Fruit fly (Drosophila melanogaster): ENCODE data around the gene CG14418.
A peak's percentile ranks its signal among the peaks of the same experiment; 100 is the strongest.

CG14418 gene

dm6 chrX:2919742-2920141, 36.3 kb upstream of the CG14418 start, which contains the start of gene CG3588 (continued):
- TF ChIP-seq lbe (GFP tag; optimal IDR thresholded peaks at IDR 0.05) (peak; percentile 7), tap (tag; optimal IDR thresholded peaks at IDR 0.05) (peak; percentile 32), onecut (GFP tag; IDR thresholded peaks at IDR 0.05) (peak; percentile 56; the same call in 1 of the 2 replicates), Sox100B (GFP tag; optimal IDR thresholded peaks at IDR 0.05) (peak; percentile 44), CG5245 (GFP tag; optimal IDR thresholded peaks at IDR 0.05) (peak; percentile 44), Fer1 (GFP tag; optimal IDR thresholded peaks at IDR 0.05) (peak; percentile 72), dpn (GFP tag; optimal IDR thresholded peaks at IDR 0.05) (peak; percentile 55 to 71), CG13624 (GFP tag; optimal IDR thresholded peaks at IDR 0.05) (peak; percentile 87), CG8290 (GFP tag; optimal IDR thresholded peaks at IDR 0.05) (no peak), CG8290 (tag; optimal IDR thresholded peaks at IDR 0.05) (peak in 1 of 2 experiments; percentile 66), gfzf (GFP tag; optimal IDR thresholded peaks at IDR 0.05) (no peak), Meics (GFP tag; optimal IDR thresholded peaks at IDR 0.05) (peak; percentile 81), slou (GFP tag; optimal IDR thresholded peaks at IDR 0.05) (peak; percentile 37), zen (tag; optimal IDR thresholded peaks at IDR 0.05) (no peak), CG12071 (GFP tag; optimal IDR thresholded peaks at IDR 0.05) (peak; percentile 54), ttk (GFP tag; IDR thresholded peaks at IDR 0.05) (peak; percentile 50), HLH4C (GFP tag; IDR thresholded peaks at IDR 0.05; ENCODE audit: partially characterized antibody) (no peak), CG16779 (GFP tag; IDR thresholded peaks at IDR 0.05) (peak; percentile 78), Ssrp (tag; optimal IDR thresholded peaks at IDR 0.05) (no peak), CG8478 (optimal IDR thresholded peaks at IDR 0.05) (no peak), row (GFP tag; IDR thresholded peaks at IDR 0.05) (peak; percentile 79), emc (GFP tag; optimal IDR thresholded peaks at IDR 0.05) (peak; percentile 57), Deaf1 (tag; optimal IDR thresholded peaks at IDR 0.05) (peak; percentile 25), CG17568 (GFP tag; optimal IDR thresholded peaks at IDR 0.05) (peak; percentile 54), Mad (GFP tag; optimal IDR thresholded peaks at IDR 0.05) (peak; percentile 30), maf-S (GFP tag; optimal IDR thresholded peaks at IDR 0.05) (peak; percentile 58), Dfd (GFP tag; optimal IDR thresholded peaks at IDR 0.05) (no peak), btn (GFP tag; optimal IDR thresholded peaks at IDR 0.05) (peak; percentile 31), Pdp1 (GFP tag; optimal IDR thresholded peaks at IDR 0.05) (peak in 1 of 2 experiments; percentile 65), ken (GFP tag; IDR thresholded peaks at IDR 0.05) (peak; percentile 68; the same call in 2 of the 3 replicates), sug (tag; optimal IDR thresholded peaks at IDR 0.05) (peak; percentile 44), CG2116 (GFP tag; optimal IDR thresholded peaks at IDR 0.05) (peak; percentile 20), oc (tag; optimal IDR thresholded peaks at IDR 0.05) (peak; percentile 2), CG42726 (GFP tag; IDR thresholded peaks at IDR 0.05; ENCODE audit: partially characterized antibody) (no peak), CG10543 (GFP tag; optimal IDR thresholded peaks at IDR 0.05) (no peak), gsb (GFP tag; IDR thresholded peaks at IDR 0.05) (peak; percentile 84), crol (GFP tag; IDR thresholded peaks at IDR 0.05) (no peak), Ada2b (GFP tag; IDR thresholded peaks at IDR 0.05) (peak; percentile 68), slbo (GFP tag; IDR thresholded peaks at IDR 0.05) (peak; percentile 89), CG11398 (GFP tag; optimal IDR thresholded peaks at IDR 0.05) (peak; percentile 32), Optix (GFP tag; IDR thresholded peaks at IDR 0.05) (no peak), inv (GFP tag; IDR thresholded peaks at IDR 0.05; ENCODE audit: partially characterized antibody) (no peak), CG7928 (GFP tag; optimal IDR thresholded peaks at IDR 0.05) (no peak), esg (GFP tag; conservative IDR thresholded peaks at IDR 0.05) (peak; percentile 73), CG3847 (GFP tag; IDR thresholded peaks at IDR 0.05) (peak; percentile 83), CG2678 (tag; optimal IDR thresholded peaks at IDR 0.05) (peak; percentile 84), bowl (GFP tag; IDR thresholded peaks at IDR 0.05) (0 out of 2 replicates have a peak, but pooled peaks have one; percentile 32), CG3726 (GFP tag; IDR thresholded peaks at IDR 0.05) (no peak), org-1 (GFP tag; optimal IDR thresholded peaks at IDR 0.05) (peak; percentile 36), pan (optimal IDR thresholded peaks at IDR 0.05) (no peak), pan (GFP tag; optimal IDR thresholded peaks at IDR 0.05 in 1 of 2, IDR thresholded peaks at IDR 0.05 in 1 of 2) (peak in 1 of 2 experiments; percentile 80), ato (GFP tag; IDR thresholded peaks at IDR 0.05; ENCODE audit: partially characterized antibody) (no peak)
